Fruit fly (Drosophila melanogaster): ENCODE results near the gene Or85e.
A peak's percentile ranks its signal among the peaks of the same experiment; 100 is the strongest.

Or85e gene

DNA sequence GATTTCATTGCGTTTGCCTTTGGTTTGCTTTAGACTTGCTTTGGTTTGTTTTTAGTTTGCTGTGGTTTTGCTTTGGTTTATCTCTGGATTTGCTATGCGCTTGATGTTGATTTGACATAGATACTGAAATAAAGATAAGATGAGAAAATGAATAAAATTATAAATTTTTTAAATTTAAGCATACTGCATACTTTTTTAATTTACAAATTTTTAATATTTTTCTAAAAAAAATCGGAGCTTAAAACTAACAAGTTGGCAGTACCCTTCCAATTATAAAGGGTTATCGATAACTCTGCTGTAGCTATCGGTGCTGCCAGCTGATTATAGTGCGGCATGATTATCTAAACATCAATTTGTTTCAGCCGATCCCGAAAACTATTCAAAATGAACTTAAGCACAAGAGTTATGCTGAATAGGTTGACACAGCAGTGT, 38.1 kb upstream of the Or85e start, which contains the start of gene mRpL19 (continued):
- TF ChIP-seq Dip3 (GFP tag; optimal IDR thresholded peaks at IDR 0.05) (no peak), CG12299 (tag; optimal IDR thresholded peaks at IDR 0.05) (peak; percentile 58), eyg (GFP tag; optimal IDR thresholded peaks at IDR 0.05) (no peak), Ets65A (GFP tag) (no peak), CG14860 (GFP tag; IDR thresholded peaks at IDR 0.05; ENCODE audit: partially characterized antibody) (no peak), CG42726 (GFP tag; IDR thresholded peaks at IDR 0.05; ENCODE audit: partially characterized antibody) (no peak), mirr (GFP tag; optimal IDR thresholded peaks at IDR 0.05) (no peak), pros (GFP tag; optimal IDR thresholded peaks at IDR 0.05) (no peak), CG6272 (GFP tag; IDR thresholded peaks at IDR 0.05) (no peak), CG7372 (GFP tag; IDR thresholded peaks at IDR 0.05) (no peak), CG14965 (GFP tag; optimal IDR thresholded peaks at IDR 0.05; ENCODE audit: borderline replicate concordance) (no peak), sqz (GFP tag; optimal IDR thresholded peaks at IDR 0.05) (peak; percentile 54), Atf6 (GFP tag; IDR thresholded peaks at IDR 0.05) (no peak), ssp (GFP tag; IDR thresholded peaks at IDR 0.05) (no peak), CG10462 (GFP tag; optimal IDR thresholded peaks at IDR 0.05) (no peak), hbn (GFP tag; IDR thresholded peaks at IDR 0.05; ENCODE audit: partially characterized antibody) (no peak; the same call in 1 of the 2 replicates), CG8924 (tag; optimal IDR thresholded peaks at IDR 0.05) (peak; percentile 71), CG31388 (GFP tag; optimal IDR thresholded peaks at IDR 0.05) (no peak), lov (optimal IDR thresholded peaks at IDR 0.05) (no peak), lov (GFP tag; IDR thresholded peaks at IDR 0.05) (no peak), HLH3B (GFP tag; IDR thresholded peaks at IDR 0.05) (no peak), D19B (GFP tag; optimal IDR thresholded peaks at IDR 0.05) (no peak), CG1602 (GFP tag; optimal IDR thresholded peaks at IDR 0.05) (no peak), CG3995 (GFP tag; optimal IDR thresholded peaks at IDR 0.05) (no peak), jumu (GFP tag; optimal IDR thresholded peaks at IDR 0.05) (no peak), ap (GFP tag; IDR thresholded peaks at IDR 0.05) (no peak), nau (GFP tag; optimal IDR thresholded peaks at IDR 0.05) (no peak), knrl (GFP tag; IDR thresholded peaks at IDR 0.05; ENCODE audit: partially characterized antibody) (peak; percentile 26; the same call in 1 of the 3 replicates), Scr (GFP tag; IDR thresholded peaks at IDR 0.05; ENCODE audit: partially characterized antibody) (peak; percentile 58), tx (GFP tag; optimal IDR thresholded peaks at IDR 0.05) (no peak), CG10267 (tag; optimal IDR thresholded peaks at IDR 0.05) (peak; percentile 68), zen (tag; optimal IDR thresholded peaks at IDR 0.05) (peak; percentile 38), CG9437 (GFP tag; optimal IDR thresholded peaks at IDR 0.05) (no peak), CG12155 (GFP tag; optimal IDR thresholded peaks at IDR 0.05) (peak; percentile 28), crol (GFP tag; IDR thresholded peaks at IDR 0.05) (no peak), ATbp (GFP tag; optimal IDR thresholded peaks at IDR 0.05) (no peak), Dref (GFP tag; IDR thresholded peaks at IDR 0.05) (peak; percentile 78), br (optimal IDR thresholded peaks at IDR 0.05) (no peak), B-H1 (GFP tag; IDR thresholded peaks at IDR 0.05) (no peak), CG7839 (tag; optimal IDR thresholded peaks at IDR 0.05) (peak; percentile 42), Sin3A (optimal IDR thresholded peaks at IDR 0.05) (no peak), CG17186 (GFP tag; optimal IDR thresholded peaks at IDR 0.05) (no peak), CG34376 (GFP tag; optimal IDR thresholded peaks at IDR 0.05) (peak; percentile 21), chm (GFP tag; IDR thresholded peaks at IDR 0.05) (no peak), CG2120 (GFP tag; optimal IDR thresholded peaks at IDR 0.05) (peak; percentile 45), CG32767 (GFP tag; IDR thresholded peaks at IDR 0.05) (no peak), lilli (GFP tag; optimal IDR thresholded peaks at IDR 0.05) (peak; percentile 45), CG6765 (GFP tag; optimal IDR thresholded peaks at IDR 0.05) (no peak), zf30C (GFP tag; optimal IDR thresholded peaks at IDR 0.05) (no peak), CG16863 (GFP tag; optimal IDR thresholded peaks at IDR 0.05) (no peak), Lim3 (GFP tag; IDR thresholded peaks at IDR 0.05) (no peak), CG4854 (GFP tag; optimal IDR thresholded peaks at IDR 0.05) (no peak), CG1603 (tag; optimal IDR thresholded peaks at IDR 0.05) (no peak)

Measured in whole organism, embryonic.